Fruit fly (Drosophila melanogaster): ENCODE results near the gene CG5888.

Gene CG5888

DNA sequence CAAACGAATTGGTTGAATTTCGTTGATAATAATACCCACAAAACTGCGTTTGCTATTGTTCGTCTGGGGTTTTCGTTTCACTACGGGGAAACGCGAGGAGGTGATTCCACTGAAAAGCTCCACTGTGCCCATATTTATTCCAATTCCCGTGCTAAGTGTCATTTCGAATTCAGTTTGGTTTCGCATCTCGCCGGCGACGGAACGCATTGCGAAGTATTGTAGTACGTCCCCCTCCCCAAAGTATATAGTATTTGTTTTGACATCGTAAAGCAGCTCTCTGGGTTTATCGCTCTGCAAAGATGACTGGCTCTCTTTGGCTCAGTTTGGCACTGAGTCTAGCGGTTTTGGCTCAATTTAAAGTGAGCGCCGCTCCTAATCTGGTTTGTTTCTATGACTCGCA is 2.6 kb upstream of the CG5888 start, which contains the start of gene Idgf3 (continued):
- no peak for TF ChIP-seq CG30431 (GFP tag; optimal IDR thresholded peaks at IDR 0.05)
- peak; percentile 37; the same call in 1 of the 2 replicates for TF ChIP-seq slbo (GFP tag; IDR thresholded peaks at IDR 0.05)
- peak; percentile 10 for TF ChIP-seq cwo (GFP tag; optimal IDR thresholded peaks at IDR 0.05)
- TF ChIP-seq Trl (optimal IDR thresholded peaks at IDR 0.05), result peak; percentile 24 to 71
- no peak for TF ChIP-seq Trl (GFP tag; optimal IDR thresholded peaks at IDR 0.05)
- TF ChIP-seq knrl (GFP tag; IDR thresholded peaks at IDR 0.05; ENCODE audit: partially characterized antibody), result no peak
- peak; percentile 38 for TF ChIP-seq CG12769 (tag; optimal IDR thresholded peaks at IDR 0.05)
- peak; percentile 53 for TF ChIP-seq Jarid2 (GFP tag; optimal IDR thresholded peaks at IDR 0.05)
- peak; percentile 93 for TF ChIP-seq chinmo (GFP tag; IDR thresholded peaks at IDR 0.05; ENCODE audit: partially characterized antibody)
- no peak for TF ChIP-seq ERR (GFP tag; optimal IDR thresholded peaks at IDR 0.05)
- TF ChIP-seq CG18599 (GFP tag; optimal IDR thresholded peaks at IDR 0.05), result no peak
- TF ChIP-seq exex (tag; optimal IDR thresholded peaks at IDR 0.05), result no peak
- TF ChIP-seq pita (GFP tag; optimal IDR thresholded peaks at IDR 0.05), result no peak
- TF ChIP-seq z (GFP tag; IDR thresholded peaks at IDR 0.05), result peak; percentile 90
- TF ChIP-seq CG10147 (GFP tag; optimal IDR thresholded peaks at IDR 0.05), result no peak
- no peak for TF ChIP-seq ken (GFP tag; IDR thresholded peaks at IDR 0.05)
- TF ChIP-seq Deaf1 (tag; optimal IDR thresholded peaks at IDR 0.05), result peak; percentile 54
- TF ChIP-seq ftz-f1 (GFP tag; optimal IDR thresholded peaks at IDR 0.05), result peak; percentile 16
- no peak for TF ChIP-seq CG17612 (GFP tag; IDR thresholded peaks at IDR 0.05)
- TF ChIP-seq CG9817 (tag; optimal IDR thresholded peaks at IDR 0.05), result no peak
- peak; percentile 15 for TF ChIP-seq CG6813 (GFP tag; optimal IDR thresholded peaks at IDR 0.05)
- TF ChIP-seq CG18619 (GFP tag; optimal IDR thresholded peaks at IDR 0.05), result no peak
- TF ChIP-seq Elba2 (GFP tag; optimal IDR thresholded peaks at IDR 0.05), result no peak
- no peak for TF ChIP-seq Xrp1 (GFP tag; IDR thresholded peaks at IDR 0.05)
- no peak for TF ChIP-seq Lhr (GFP tag; optimal IDR thresholded peaks at IDR 0.05)
- TF ChIP-seq CG14667 (GFP tag; IDR thresholded peaks at IDR 0.05), result no peak
- TF ChIP-seq sens-2 (GFP tag; IDR thresholded peaks at IDR 0.05), result no peak
- no peak for TF ChIP-seq Gsc (GFP tag; IDR thresholded peaks at IDR 0.05)
- peak; percentile 56 for TF ChIP-seq sug (tag; optimal IDR thresholded peaks at IDR 0.05)
- 0 out of 2 replicates have a peak, but pooled peaks have one; percentile 33 for TF ChIP-seq Bgb (GFP tag; IDR thresholded peaks at IDR 0.05; ENCODE audit: partially characterized antibody)
- TF ChIP-seq fd64A (GFP tag; optimal IDR thresholded peaks at IDR 0.05), result no peak
- peak; percentile 66 for TF ChIP-seq Atf6 (GFP tag; IDR thresholded peaks at IDR 0.05)
- TF ChIP-seq CG3281 (GFP tag; optimal IDR thresholded peaks at IDR 0.05), result peak; percentile 3
- no peak for TF ChIP-seq so (GFP tag; IDR thresholded peaks at IDR 0.05)
- peak; percentile 33; the same call in 1 of the 2 replicates for TF ChIP-seq CG13287 (GFP tag; IDR thresholded peaks at IDR 0.05; ENCODE audit: partially characterized antibody)
- no peak for TF ChIP-seq crp (GFP tag; optimal IDR thresholded peaks at IDR 0.05)
- peak; percentile 16; the same call in 1 of the 3 replicates for TF ChIP-seq tgo (GFP tag; IDR thresholded peaks at IDR 0.05)
- TF ChIP-seq Camta (GFP tag; optimal IDR thresholded peaks at IDR 0.05), result no peak
- peak; percentile 58 for TF ChIP-seq Med (GFP tag)
- TF ChIP-seq crol (GFP tag; IDR thresholded peaks at IDR 0.05), result peak; percentile 50
- peak; percentile 35 for TF ChIP-seq CG15269 (tag; optimal IDR thresholded peaks at IDR 0.05)
- no peak for TF ChIP-seq CG31388 (GFP tag; optimal IDR thresholded peaks at IDR 0.05)
- TF ChIP-seq CG8290 (GFP tag; optimal IDR thresholded peaks at IDR 0.05), result no peak
- peak in 1 of 2 experiments; percentile 33 for TF ChIP-seq CG8290 (tag; optimal IDR thresholded peaks at IDR 0.05)
- no peak for TF ChIP-seq pzg (GFP tag; optimal IDR thresholded peaks at IDR 0.05)
- peak; percentile 72 for TF ChIP-seq sens (GFP tag)
- no peak for TF ChIP-seq nau (GFP tag; optimal IDR thresholded peaks at IDR 0.05)
